Worm (Caenorhabditis elegans) whole organism, L4 larva: ENCODE data around the gene dars-1.

Source experiments
- F10B5.3 ChIP-seq: sonication (generic microtip); optimal IDR thresholded peaks from 2 replicates; lab custom pipeline; 2016; ENCODE audit warnings: mild to moderate bottlenecking, missing genetic modification characterization, missing compliant biosample characterization
- F49E8.2 ChIP-seq: sonication (generic microtip); optimal IDR thresholded peaks from 2 replicates; lab custom pipeline; 2016; ENCODE audit warnings: missing compliant biosample characterization, mild to moderate bottlenecking, missing genetic modification characterization, borderline replicate concordance
- daf-8 ChIP-seq: fragments of 200-800 bp; sonication (Bioruptor generic); IDR thresholded peaks from 2 replicates; pipeline ENCODE4 v1.3.6; 2022; ENCODE audit warnings: missing genetic modification characterization, missing compliant biosample characterization
- gei-8 ChIP-seq: fragments of 200-800 bp; sonication (Bioruptor generic); optimal IDR thresholded peaks from 2 replicates; lab custom pipeline; 2018; ENCODE audit warnings: mild to moderate bottlenecking, missing genetic modification characterization, missing compliant biosample characterization
- lin-13 ChIP-seq: fragments of 150-350 bp; optimal IDR thresholded peaks from 2 replicates; lab custom pipeline; 2014; ENCODE audit warnings: missing biosample characterization, missing genetic modification reagents, missing genetic modification characterization
- mdl-1 ChIP-seq, 2 experiments: fragments of 150-350 bp in 1 of 2; sonication (generic microtip) in 1 of 2; optimal IDR thresholded peaks; 2 replicates each; lab custom pipeline; 2014 to 2017; ENCODE audit warnings: missing biosample characterization in 2 of 2, missing genetic modification characterization in 2 of 2
- nhr-102 ChIP-seq: sonication (generic microtip); optimal IDR thresholded peaks from 2 replicates; lab custom pipeline; 2016; ENCODE audit warnings: mild to moderate bottlenecking, missing genetic modification characterization, moderate library complexity, missing compliant biosample characterization
- tra-1 ChIP-seq: fragments of 200-800 bp; sonication (Bioruptor generic); IDR thresholded peaks from 2 replicates; pipeline ENCODE4 v1.3.6; 2022; ENCODE audit warnings: missing genetic modification reagents, missing genetic modification characterization, missing compliant biosample characterization
- unc-130 ChIP-seq: sonication (generic microtip); optimal IDR thresholded peaks from 2 replicates; lab custom pipeline; 2016; ENCODE audit warnings: missing genetic modification reagents, missing genetic modification characterization, missing compliant biosample characterization
- unc-39 ChIP-seq: sonication (generic microtip); optimal IDR thresholded peaks from 2 replicates; lab custom pipeline; 2017; ENCODE audit warnings: missing biosample characterization, missing genetic modification characterization
- ztf-11 ChIP-seq: fragments of 150-350 bp; optimal IDR thresholded peaks from 2 replicates; lab custom pipeline; 2014; ENCODE audit warnings: missing biosample characterization, missing genetic modification characterization

- TF ChIP-seq unc-130 (GFP tag; lab: Kevin White, UChicago) (no peak), nhr-102 (tag; lab: Kevin White, UChicago) (no peak), unc-39 (tag; lab: Kevin White, UChicago) (no peak), gei-8 (no peak), tra-1 (GFP tag; lab: Robert Waterston, UW) (no peak), F10B5.3 (no peak), mdl-1 (tag; optimal IDR thresholded peaks at IDR 0.05; lab: Kevin White, UChicago) (no peak), ztf-11 (tag; lab: Kevin White, UChicago) (no peak), F49E8.2 (tag; lab: Kevin White, UChicago) (no peak), lin-13 (no peak), daf-8 (GFP tag; lab: Robert Waterston, UW) (no peak)
Measured at ce11 chrIII:9449831-9450230, 41.2 kb downstream of the dars-1 start, which contains the start of gene F54C8.6.
